Fruit fly (Drosophila melanogaster) whole organism, wandering third instar larva: ENCODE measurements around the gene CG13460.
A peak's percentile ranks its signal among the peaks of the same experiment; 100 is the strongest.

ENCODE experiments used
- Abd-B ChIP-seq: fragments of >200 bp; optimal IDR thresholded peaks from 2 replicates; lab custom pipeline; 2017; ENCODE audit warnings: missing biosample characterization, missing genetic modification characterization
- CG32264 ChIP-seq: fragments of 200-800 bp; sonication (Bioruptor generic); optimal IDR thresholded peaks from 2 replicates; lab custom pipeline; 2016; ENCODE audit warnings: missing biosample characterization, missing genetic modification characterization
- CG9705 ChIP-seq: fragments of 200-800 bp; sonication (Bioruptor generic); optimal IDR thresholded peaks from 2 replicates; lab custom pipeline; 2018; ENCODE audit warnings: missing biosample characterization, mild to moderate bottlenecking, missing genetic modification characterization
- CrebA ChIP-seq: fragments of 200-800 bp; sonication (Bioruptor generic); optimal IDR thresholded peaks from 2 replicates; lab custom pipeline; 2016; ENCODE audit warnings: missing biosample characterization, mild to moderate bottlenecking, missing genetic modification characterization, borderline replicate concordance
- Dfd ChIP-seq: fragments of >200 bp; optimal IDR thresholded peaks from 2 replicates; lab custom pipeline; 2017; ENCODE audit warnings: missing biosample characterization, missing genetic modification characterization
- Dif ChIP-seq: fragments of 200-275, 200-300 bp; sonication (Bioruptor generic); optimal IDR thresholded peaks from 2 replicates; lab custom pipeline; 2018; ENCODE audit warnings: missing biosample characterization, missing genetic modification characterization; ENCODE audit not compliant: partially characterized antibody
- GATAd ChIP-seq: sonication (Bioruptor generic); optimal IDR thresholded peaks from 2 replicates; lab custom pipeline; 2016; ENCODE audit warnings: missing biosample characterization, missing genetic modification characterization
- HLH106 ChIP-seq: fragments of 200-800 bp; optimal IDR thresholded peaks from 3 replicates; lab custom pipeline; 2019; ENCODE audit warnings: missing biosample characterization, mild to moderate bottlenecking, missing genetic modification characterization, moderate library complexity
- Hnf4 ChIP-seq: fragments of 200-800 bp; sonication (Bioruptor generic); optimal IDR thresholded peaks from 2 replicates; lab custom pipeline; 2016; ENCODE audit warnings: missing biosample characterization, mild to moderate bottlenecking, missing genetic modification characterization
- Hr78 ChIP-seq: fragments of >200 bp; optimal IDR thresholded peaks from 2 replicates; lab custom pipeline; 2017; ENCODE audit warnings: missing biosample characterization, missing genetic modification characterization
- Hr83 ChIP-seq: fragments of 200-300 bp; sonication (Bioruptor generic); optimal IDR thresholded peaks from 2 replicates; lab custom pipeline; 2016; ENCODE audit warnings: missing biosample characterization, mild to moderate bottlenecking, missing genetic modification characterization, moderate library complexity; ENCODE audit not compliant: poor library complexity, severe bottlenecking
- Jra ChIP-seq: sonication (Bioruptor generic); optimal IDR thresholded peaks from 2 replicates; lab custom pipeline; 2016; ENCODE audit warnings: missing biosample characterization, missing genetic modification characterization
- Mio ChIP-seq: sonication (Bioruptor generic); optimal IDR thresholded peaks from 2 replicates; lab custom pipeline; 2016; ENCODE audit warnings: missing biosample characterization, missing genetic modification characterization
- Myc ChIP-seq: fragments of >200 bp; optimal IDR thresholded peaks from 2 replicates; lab custom pipeline; 2017
- N ChIP-seq: fragments of >200 bp; optimal IDR thresholded peaks from 2 replicates; lab custom pipeline; 2018; ENCODE audit warnings: missing biosample characterization, missing external identifiers, missing genetic modification characterization
- OdsH ChIP-seq: fragments of 200-800 bp; sonication (Bioruptor generic); optimal IDR thresholded peaks from 2 replicates; lab custom pipeline; 2016; ENCODE audit warnings: missing biosample characterization, mild to moderate bottlenecking, missing genetic modification characterization
- Rel ChIP-seq, 2 experiments: fragments of 200-800 bp; sonication (Bioruptor generic) in 1 of 2; optimal IDR thresholded peaks; 2 replicates in 1 of 2; 3 replicates in 1 of 2; lab custom pipeline; 2016 to 2019; ENCODE audit warnings: mild to moderate bottlenecking in 2 of 2, missing biosample characterization in 2 of 2, missing genetic modification characterization in 2 of 2, moderate library complexity in 1 of 2
- Sp1 ChIP-seq: fragments of 200-800 bp; sonication (Bioruptor generic); optimal IDR thresholded peaks from 3 replicates; lab custom pipeline; 2019; ENCODE audit warnings: missing biosample characterization, mild to moderate bottlenecking, missing genetic modification characterization, moderate library complexity
- Vsx2 ChIP-seq: fragments of 200-300, 225-300 bp; sonication (Bioruptor generic); optimal IDR thresholded peaks from 2 replicates; lab custom pipeline; 2018; ENCODE audit warnings: missing biosample characterization, missing genetic modification characterization; ENCODE audit not compliant: partially characterized antibody
- br ChIP-seq: fragments of 200-800 bp; sonication (Bioruptor generic); optimal IDR thresholded peaks from 2 replicates; lab custom pipeline; 2016; ENCODE audit warnings: missing biosample characterization, missing genetic modification characterization
- brk ChIP-seq: fragments of 200-800 bp; sonication (Bioruptor generic); optimal IDR thresholded peaks from 2 replicates; lab custom pipeline; 2016; ENCODE audit warnings: missing biosample characterization, mild to moderate bottlenecking, missing genetic modification characterization
- dl ChIP-seq, 2 experiments: fragments of 175-275, 200-275 bp in 1 of 2; fragments of 200-275 bp in 1 of 2; sonication (Bioruptor generic); optimal IDR thresholded peaks; lab custom pipeline; 2018; ENCODE audit warnings: mild to moderate bottlenecking in 2 of 2, missing biosample characterization in 2 of 2, missing genetic modification characterization in 2 of 2, moderate library complexity in 2 of 2; ENCODE audit not compliant: partially characterized antibody in 2 of 2, insufficient read depth in 1 of 2
- dmrt93B ChIP-seq: fragments of 200-800 bp; sonication (Bioruptor generic); optimal IDR thresholded peaks from 2 replicates; lab custom pipeline; 2018; ENCODE audit warnings: missing biosample characterization, mild to moderate bottlenecking, missing genetic modification characterization
- dsf ChIP-seq: sonication (Bioruptor generic); optimal IDR thresholded peaks from 2 replicates; lab custom pipeline; 2016; ENCODE audit warnings: missing biosample characterization, missing genetic modification characterization, borderline replicate concordance
- ey ChIP-seq: fragments of 200-800 bp; sonication (Bioruptor generic); optimal IDR thresholded peaks from 2 replicates; lab custom pipeline; 2016; ENCODE audit warnings: missing biosample characterization, missing genetic modification characterization
- foxo ChIP-seq, 2 experiments: fragments of 200-800 bp; sonication (Bioruptor generic); optimal IDR thresholded peaks; 2 replicates in 1 of 2; 3 replicates in 1 of 2; lab custom pipeline; 2016 to 2017; ENCODE audit warnings: missing biosample characterization in 2 of 2, missing genetic modification characterization in 2 of 2
- fru ChIP-seq: fragments of 200-800 bp; sonication (Bioruptor generic); optimal IDR thresholded peaks from 3 replicates; lab custom pipeline; 2016; ENCODE audit warnings: missing biosample characterization, mild to moderate bottlenecking, missing genetic modification characterization
- h ChIP-seq: fragments of 200-800 bp; sonication (Bioruptor generic); optimal IDR thresholded peaks from 3 replicates; lab custom pipeline; 2016; ENCODE audit warnings: missing biosample characterization, mild to moderate bottlenecking, missing genetic modification characterization
- jim ChIP-seq: fragments of 175-275, 200-325 bp; sonication (Bioruptor generic); optimal IDR thresholded peaks from 2 replicates; lab custom pipeline; 2016; ENCODE audit warnings: missing biosample characterization, mild to moderate bottlenecking, missing genetic modification characterization
- lola ChIP-seq: fragments of >200 bp; optimal IDR thresholded peaks from 2 replicates; lab custom pipeline; 2017; ENCODE audit warnings: missing biosample characterization, missing genetic modification characterization
- pan ChIP-seq: fragments of >200 bp; optimal IDR thresholded peaks from 2 replicates; lab custom pipeline; 2017
- psq ChIP-seq: fragments of 200-800 bp; sonication (Bioruptor generic); optimal IDR thresholded peaks from 3 replicates; lab custom pipeline; 2017; ENCODE audit warnings: missing biosample characterization, mild to moderate bottlenecking, missing genetic modification characterization, moderate library complexity
- rgr ChIP-seq: fragments of 200-800 bp; sonication (Bioruptor generic); optimal IDR thresholded peaks from 3 replicates; lab custom pipeline; 2016; ENCODE audit warnings: missing biosample characterization, mild to moderate bottlenecking, missing genetic modification characterization
- sage ChIP-seq: fragments of 200-800 bp; sonication (Bioruptor generic); optimal IDR thresholded peaks from 2 replicates; lab custom pipeline; 2016; ENCODE audit warnings: missing biosample characterization, mild to moderate bottlenecking, missing genetic modification characterization
- tai ChIP-seq: sonication (Bioruptor generic); optimal IDR thresholded peaks from 2 replicates; lab custom pipeline; 2016; ENCODE audit warnings: missing biosample characterization, missing genetic modification characterization
- usp ChIP-seq: fragments of >200 bp; optimal IDR thresholded peaks from 2 replicates; lab custom pipeline; 2017; ENCODE audit warnings: missing biosample characterization, missing genetic modification characterization
- woc ChIP-seq: sonication (Bioruptor generic); optimal IDR thresholded peaks from 2 replicates; lab custom pipeline; 2016; ENCODE audit warnings: missing biosample characterization, mild to moderate bottlenecking, missing genetic modification characterization

CG13460 gene

dm6 chr3L:15099541-15099940, 38.0 kb upstream of the CG13460 start:
- TF ChIP-seq lola (GFP tag; lab: Kevin White, UChicago) (no peak), Rel (GFP tag; optimal IDR thresholded peaks at IDR 0.05; lab: Kevin White, UChicago) (no peak), Rel (tag; optimal IDR thresholded peaks at IDR 0.05; lab: Kevin White, UChicago) (peak; percentile 97)

dm6 chr3L:15098659-15099512, 37.4 kb upstream of the CG13460 start:
- TF ChIP-seq Hr83 (GFP tag; lab: Kevin White, UChicago): no peak
- TF ChIP-seq sage (GFP tag; lab: Kevin White, UChicago): no peak
- no peak for TF ChIP-seq Hr78 (GFP tag; lab: Kevin White, UChicago)
- peak; percentile 66 for TF ChIP-seq psq (GFP tag; lab: Kevin White, UChicago)
- TF ChIP-seq usp: no peak
- TF ChIP-seq Dif (GFP tag; lab: Kevin White, UChicago): peak; percentile 35
- no peak for TF ChIP-seq jim (GFP tag; lab: Kevin White, UChicago)
- peak; percentile 54 for TF ChIP-seq rgr
- TF ChIP-seq Sp1: peak; percentile 65
- no peak for TF ChIP-seq tai (GFP tag; lab: Kevin White, UChicago)
- TF ChIP-seq N (GFP tag; lab: Kevin White, UChicago): no peak
- no peak for TF ChIP-seq dl (GFP tag; optimal IDR thresholded peaks at IDR 0.05; lab: Kevin White, UChicago; ENCODE audit: insufficient read depth in 1 of 2, partially characterized antibody in 2 of 2)
- peak; percentile 34 for TF ChIP-seq CG9705
- peak; percentile 48 for TF ChIP-seq dmrt93B (GFP tag; lab: Kevin White, UChicago)
- TF ChIP-seq h (GFP tag; lab: Kevin White, UChicago): peak; percentile 64
- TF ChIP-seq CrebA (GFP tag; lab: Kevin White, UChicago): no peak
- TF ChIP-seq brk: peak; percentile 59
- TF ChIP-seq foxo (GFP tag; optimal IDR thresholded peaks at IDR 0.05; lab: Kevin White, UChicago): peak in 1 of 2 experiments; percentile 78
- TF ChIP-seq dsf (GFP tag; lab: Kevin White, UChicago): no peak
- no peak for TF ChIP-seq lola (GFP tag; lab: Kevin White, UChicago)
- TF ChIP-seq Vsx2 (GFP tag; lab: Kevin White, UChicago): no peak
- TF ChIP-seq Myc (lab: Kevin White, UChicago): no peak
- no peak for TF ChIP-seq Rel (GFP tag; optimal IDR thresholded peaks at IDR 0.05; lab: Kevin White, UChicago)
- TF ChIP-seq Rel (tag; optimal IDR thresholded peaks at IDR 0.05; lab: Kevin White, UChicago): no peak
- TF ChIP-seq ey (GFP tag; lab: Kevin White, UChicago): no peak
- TF ChIP-seq woc (GFP tag; lab: Kevin White, UChicago): no peak
- TF ChIP-seq GATAd (GFP tag; lab: Kevin White, UChicago): no peak
- TF ChIP-seq Hnf4 (GFP tag; lab: Kevin White, UChicago): peak; percentile 54
- TF ChIP-seq fru (GFP tag; lab: Kevin White, UChicago): peak; percentile 60
- TF ChIP-seq OdsH: peak; percentile 55
- peak; percentile 84 for TF ChIP-seq HLH106
- no peak for TF ChIP-seq Jra (GFP tag; lab: Kevin White, UChicago)
- no peak for TF ChIP-seq CG32264 (GFP tag; lab: Kevin White, UChicago)
- peak; percentile 14 for TF ChIP-seq br (GFP tag; lab: Kevin White, UChicago)

DNA sequence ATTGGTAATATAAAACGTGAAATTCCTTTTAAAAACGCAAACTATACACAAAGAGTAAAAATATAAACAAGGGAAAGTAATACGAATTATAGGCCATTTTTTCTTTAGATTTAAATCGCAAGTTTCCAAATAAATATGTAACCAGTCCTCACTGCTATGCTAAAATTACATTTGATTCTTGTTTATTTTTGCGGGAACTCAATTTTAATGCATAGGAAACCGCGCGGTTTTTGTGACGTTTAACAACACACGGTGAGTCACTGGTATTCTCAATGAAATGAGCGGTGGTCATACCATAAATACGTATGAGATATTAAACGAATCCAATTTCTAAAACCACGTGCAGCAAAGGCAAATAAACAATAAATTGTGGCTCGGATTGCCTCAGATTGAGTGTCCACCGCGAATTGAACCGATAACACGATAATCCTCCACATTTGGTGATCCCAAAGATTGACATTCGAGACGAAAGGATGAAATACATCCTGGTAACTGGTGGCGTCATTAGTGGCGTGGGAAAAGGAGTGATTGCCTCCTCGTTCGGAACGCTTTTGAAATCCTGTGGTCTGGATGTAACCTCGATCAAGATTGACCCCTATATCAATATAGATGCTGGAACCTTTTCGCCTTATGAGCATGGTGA, 36.5 kb upstream of the CG13460 start, which contains the start of gene Ctps:
Gene Ctps, plus strand, starts transcription at position 37 of the 643 bp plus-strand sequence.
- TF ChIP-seq CG32264 (GFP tag; lab: Kevin White, UChicago) (no peak), woc (GFP tag; lab: Kevin White, UChicago) (no peak), psq (GFP tag; lab: Kevin White, UChicago) (no peak), ey (GFP tag; lab: Kevin White, UChicago) (no peak), brk (peak; percentile 16), Vsx2 (GFP tag; lab: Kevin White, UChicago) (no peak), Hr83 (GFP tag; lab: Kevin White, UChicago) (peak; percentile 51), dmrt93B (GFP tag; lab: Kevin White, UChicago) (no peak), usp (no peak), pan (lab: Kevin White, UChicago) (no peak), OdsH (no peak), CG9705 (no peak), h (GFP tag; lab: Kevin White, UChicago) (peak; percentile 38), Abd-B (GFP tag; lab: Kevin White, UChicago) (no peak), Jra (GFP tag; lab: Kevin White, UChicago) (peak; percentile 35), dsf (GFP tag; lab: Kevin White, UChicago) (no peak), Dif (GFP tag; lab: Kevin White, UChicago) (no peak), foxo (GFP tag; optimal IDR thresholded peaks at IDR 0.05; lab: Kevin White, UChicago) (peak in 1 of 2 experiments; percentile 38), rgr (peak; percentile 27), N (GFP tag; lab: Kevin White, UChicago) (no peak), Rel (GFP tag; optimal IDR thresholded peaks at IDR 0.05; lab: Kevin White, UChicago) (no peak), Rel (tag; optimal IDR thresholded peaks at IDR 0.05; lab: Kevin White, UChicago) (peak; percentile 61), Hr78 (GFP tag; lab: Kevin White, UChicago) (no peak), jim (GFP tag; lab: Kevin White, UChicago) (no peak), Dfd (GFP tag; lab: Kevin White, UChicago) (no peak), tai (GFP tag; lab: Kevin White, UChicago) (no peak), lola (GFP tag; lab: Kevin White, UChicago) (no peak), br (GFP tag; lab: Kevin White, UChicago) (no peak), dl (GFP tag; optimal IDR thresholded peaks at IDR 0.05; lab: Kevin White, UChicago; ENCODE audit: insufficient read depth in 1 of 2, partially characterized antibody in 2 of 2) (no peak), HLH106 (peak; percentile 2), Mio (GFP tag; lab: Kevin White, UChicago) (no peak), CrebA (GFP tag; lab: Kevin White, UChicago) (no peak), fru (GFP tag; lab: Kevin White, UChicago) (no peak)
